Worm (Caenorhabditis elegans) whole organism, L4 larva: ENCODE results near the gene srh-246.

ENCODE experiments used
- D1046.2 ChIP-seq: fragments of 200-800 bp; sonication (Bioruptor generic); IDR thresholded peaks from 2 replicates; pipeline ENCODE4 v1.3.6; 2022; ENCODE audit warnings: missing genetic modification characterization, missing compliant biosample characterization
- F37D6.2 ChIP-seq: sonication (generic microtip); optimal IDR thresholded peaks from 2 replicates; lab custom pipeline; 2016; ENCODE audit warnings: mild to moderate bottlenecking, missing genetic modification characterization, missing compliant biosample characterization
- F44E2.7 ChIP-seq: fragments of 200-800 bp; sonication (Bioruptor generic); IDR thresholded peaks from 2 replicates; pipeline ENCODE4 v2.1.2; 2022; ENCODE audit warnings: missing genetic modification characterization, missing compliant biosample characterization
- F49E8.2 ChIP-seq: sonication (generic microtip); optimal IDR thresholded peaks from 2 replicates; lab custom pipeline; 2016; ENCODE audit warnings: missing compliant biosample characterization, mild to moderate bottlenecking, missing genetic modification characterization, borderline replicate concordance
- R02D3.7 ChIP-seq: fragments of 150-350 bp; sonication (generic microtip); optimal IDR thresholded peaks from 3 replicates; lab custom pipeline; 2014; ENCODE audit warnings: missing biosample characterization, missing genetic modification characterization
- T26A8.4 ChIP-seq: fragments of 200-800 bp; sonication (Bioruptor generic); IDR thresholded peaks from 2 replicates; pipeline ENCODE4 v1.3.6; 2022; ENCODE audit warnings: missing genetic modification characterization, missing compliant biosample characterization
- Y105C5A.15 ChIP-seq: fragments of 200-800 bp; sonication (Bioruptor generic); IDR thresholded peaks from 2 replicates; pipeline ENCODE4 v1.3.6; 2022; ENCODE audit warnings: missing genetic modification characterization, missing compliant biosample characterization
- Y48G9A.11 ChIP-seq: fragments of 200-800 bp; sonication (Bioruptor generic); IDR thresholded peaks from 2 replicates; pipeline ENCODE4 v1.3.6; 2022; ENCODE audit warnings: missing genetic modification reagents, missing genetic modification characterization, missing compliant biosample characterization
- Y75B8A.6 ChIP-seq: fragments of 200-800 bp; sonication (Bioruptor generic); IDR thresholded peaks from 2 replicates; pipeline ENCODE4 v1.3.6; 2022; ENCODE audit warnings: missing genetic modification reagents, missing genetic modification characterization, missing compliant biosample characterization
- ama-1 ChIP-seq: fragments of 150-350 bp; optimal IDR thresholded peaks from 2 replicates; lab custom pipeline; 2014; ENCODE audit warnings: inconsistent platforms, mixed read lengths
- ceh-32 ChIP-seq: sonication (generic microtip); optimal IDR thresholded peaks from 2 replicates; lab custom pipeline; 2016; ENCODE audit warnings: mild to moderate bottlenecking, missing genetic modification characterization, missing compliant biosample characterization; ENCODE audit not compliant: poor library complexity
- ceh-44 ChIP-seq: fragments of 200-800 bp; sonication (Bioruptor generic); IDR thresholded peaks from 2 replicates; pipeline ENCODE4 v1.3.6; 2022; ENCODE audit warnings: missing genetic modification reagents, missing genetic modification characterization, missing compliant biosample characterization
- ceh-62 ChIP-seq: sonication (generic microtip); optimal IDR thresholded peaks from 2 replicates; lab custom pipeline; 2017; ENCODE audit warnings: missing biosample characterization, missing genetic modification characterization
- ceh-82 ChIP-seq: sonication (generic microtip); optimal IDR thresholded peaks from 2 replicates; lab custom pipeline; 2017; ENCODE audit warnings: missing biosample characterization, missing genetic modification characterization
- dmd-9 ChIP-seq: fragments of 200-800 bp; sonication (Bioruptor generic); IDR thresholded peaks from 2 replicates; pipeline ENCODE4 v1.3.6; 2022; ENCODE audit warnings: missing genetic modification reagents, missing genetic modification characterization, missing compliant biosample characterization
- dve-1 ChIP-seq: sonication (generic microtip); optimal IDR thresholded peaks from 2 replicates; lab custom pipeline; 2017; ENCODE audit warnings: antibody characterized with exemption, mild to moderate bottlenecking, missing genetic modification characterization, missing compliant biosample characterization; ENCODE audit not compliant: insufficient read depth
- egl-43 ChIP-seq: fragments of 200-800 bp; sonication (Bioruptor generic); IDR thresholded peaks from 2 replicates; pipeline ENCODE4 v1.3.6; 2022; ENCODE audit warnings: missing genetic modification reagents, missing genetic modification characterization, missing compliant biosample characterization
- fos-1 ChIP-seq: fragments of 150-350 bp; optimal IDR thresholded peaks from 2 replicates; lab custom pipeline; 2014; ENCODE audit warnings: missing biosample characterization, missing genetic modification characterization
- gei-8 ChIP-seq: fragments of 200-800 bp; sonication (Bioruptor generic); optimal IDR thresholded peaks from 2 replicates; lab custom pipeline; 2018; ENCODE audit warnings: mild to moderate bottlenecking, missing genetic modification characterization, missing compliant biosample characterization
- hlh-30 ChIP-seq: sonication (generic microtip); optimal IDR thresholded peaks from 2 replicates; lab custom pipeline; 2017; ENCODE audit warnings: antibody characterized with exemption, mild to moderate bottlenecking, missing genetic modification characterization, missing compliant biosample characterization; ENCODE audit not compliant: insufficient read depth
- hmg-1.1 ChIP-seq: fragments of 200-800 bp; sonication (Bioruptor generic); IDR thresholded peaks from 2 replicates; pipeline ENCODE4 v1.3.6; 2022; ENCODE audit warnings: missing genetic modification reagents, missing genetic modification characterization, missing compliant biosample characterization
- lin-15B ChIP-seq: fragments of 150-350 bp; sonication (generic microtip); optimal IDR thresholded peaks from 3 replicates; lab custom pipeline; 2014; ENCODE audit warnings: missing biosample characterization, missing genetic modification characterization
- madf-5 ChIP-seq, 2 experiments: fragments of 200-800 bp; sonication (Bioruptor generic); IDR thresholded peaks; 2 replicates each; pipeline ENCODE4 v1.3.6; 2022; ENCODE audit warnings: missing compliant biosample characterization in 2 of 2, missing genetic modification characterization in 2 of 2
- mxl-2 ChIP-seq: fragments of 200-800 bp; sonication (Bioruptor generic); conservative IDR thresholded peaks from 2 replicates; pipeline ENCODE4 v1.3.6; 2022; ENCODE audit warnings: missing genetic modification reagents, missing genetic modification characterization, missing compliant biosample characterization
- nhr-11 ChIP-seq: fragments of 150-350 bp; optimal IDR thresholded peaks from 2 replicates; lab custom pipeline; 2014; ENCODE audit warnings: missing biosample characterization, missing genetic modification characterization
- nhr-111 ChIP-seq: fragments of 200-800 bp; sonication (Bioruptor generic); optimal IDR thresholded peaks from 2 replicates; lab custom pipeline; 2018; ENCODE audit warnings: mild to moderate bottlenecking, missing genetic modification characterization, missing compliant biosample characterization
- pha-4 ChIP-seq, 2 experiments: fragments of 150-350 bp in 1 of 2; fragments of 200-800 bp in 1 of 2; sonication (Bioruptor generic) in 1 of 2; IDR thresholded peaks in 1 of 2; optimal IDR thresholded peaks in 1 of 2; 2 replicates each; pipeline versions ENCODE4 v1.3.6 to Lab custom; 2014 to 2022; ENCODE audit warnings: missing genetic modification characterization in 2 of 2, missing genetic modification reagents in 2 of 2, missing biosample characterization in 1 of 2, missing compliant biosample characterization in 1 of 2
- pqm-1 ChIP-seq: sonication (generic microtip); optimal IDR thresholded peaks from 2 replicates; lab custom pipeline; 2017; ENCODE audit warnings: missing biosample characterization, missing genetic modification characterization
- saeg-2 ChIP-seq: fragments of 200-800 bp; sonication (Bioruptor generic); IDR thresholded peaks from 2 replicates; pipeline ENCODE4 v1.3.6; 2022; ENCODE audit warnings: missing genetic modification reagents, missing genetic modification characterization, missing compliant biosample characterization
- snpc-4 ChIP-seq: fragments of 150-350 bp; optimal IDR thresholded peaks from 2 replicates; lab custom pipeline; 2014; ENCODE audit warnings: missing biosample characterization, missing genetic modification characterization
- spr-3 ChIP-seq: fragments of 200-800 bp; sonication (Bioruptor generic); optimal IDR thresholded peaks from 2 replicates; lab custom pipeline; 2018; ENCODE audit warnings: mild to moderate bottlenecking, missing genetic modification characterization, missing compliant biosample characterization
- unc-130 ChIP-seq: sonication (generic microtip); optimal IDR thresholded peaks from 2 replicates; lab custom pipeline; 2016; ENCODE audit warnings: missing genetic modification reagents, missing genetic modification characterization, missing compliant biosample characterization
- unc-62 ChIP-seq, 3 experiments: fragments of 150-350 bp in 1 of 3; sonication (generic microtip); optimal IDR thresholded peaks in 2 of 3; peaks in 1 of 3; 1 replicate in 1 of 3; 2 replicates in 2 of 3; lab custom pipeline; 2014 to 2017; ENCODE audit warnings: missing biosample characterization in 3 of 3, missing genetic modification characterization in 3 of 3, missing genetic modification reagents in 3 of 3, missing genotype in 1 of 3
- zfp-3 ChIP-seq: fragments of 200-800 bp; sonication (Bioruptor generic); conservative IDR thresholded peaks from 2 replicates; pipeline ENCODE4 v1.3.6; 2022; ENCODE audit warnings: missing genetic modification reagents, missing genetic modification characterization, missing compliant biosample characterization
- zip-2 ChIP-seq: fragments of 150-350 bp; optimal IDR thresholded peaks from 2 replicates; lab custom pipeline; 2014; ENCODE audit warnings: missing biosample characterization, missing genetic modification characterization

srh-246 gene

DNA sequence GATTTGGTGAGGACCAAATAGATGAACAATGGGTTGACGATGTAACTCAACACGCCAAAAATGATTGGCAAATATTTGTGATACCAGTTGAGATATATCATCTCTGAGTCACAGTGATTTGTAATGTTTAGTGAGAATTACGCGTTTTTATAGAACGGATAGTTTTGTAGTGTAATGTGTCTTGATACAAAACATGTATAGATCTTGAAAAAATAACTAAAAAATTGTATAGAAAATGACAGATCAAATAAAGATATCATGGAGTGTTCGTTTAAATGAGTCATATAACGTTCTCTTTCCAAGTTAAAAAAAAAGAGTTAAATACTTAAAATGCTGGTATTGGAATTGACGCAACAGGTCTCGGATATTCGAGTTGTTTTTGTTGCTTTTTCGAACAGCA is 3.2 kb downstream of the srh-246 start, which contains the start of gene srj-6:
Gene srj-6 (minus strand): TSS at position 101 of the 400 bp plus-strand sequence.
- TF ChIP-seq Y48G9A.11 (GFP tag; lab: Robert Waterston, UW) = no peak
- no peak for TF ChIP-seq D1046.2 (GFP tag; lab: Robert Waterston, UW)
- TF ChIP-seq saeg-2 = no peak
- no peak for TF ChIP-seq hmg-1.1 (GFP tag; lab: Robert Waterston, UW)
- TF ChIP-seq zip-2 = no peak
- no peak for TF ChIP-seq R02D3.7 (tag; lab: Kevin White, UChicago)
- TF ChIP-seq F37D6.2 (tag; lab: Kevin White, UChicago) = no peak
- TF ChIP-seq pqm-1 (tag; lab: Kevin White, UChicago) = no peak
- TF ChIP-seq madf-5 (GFP tag; IDR thresholded peaks at IDR 0.05; lab: Robert Waterston, UW) = no peak
- TF ChIP-seq unc-130 (GFP tag; lab: Kevin White, UChicago) = no peak

- TF ChIP-seq spr-3 (GFP tag; lab: Kevin White, UChicago) (no peak), ceh-44 (GFP tag; lab: Robert Waterston, UW) (no peak), hlh-30 (no peak), ama-1 (lab: Kevin White, UChicago) (no peak), pqm-1 (tag; lab: Kevin White, UChicago) (no peak), nhr-11 (no peak), gei-8 (GFP tag; lab: Kevin White, UChicago) (no peak), ceh-32 (tag; lab: Kevin White, UChicago) (no peak), T26A8.4 (GFP tag; lab: Robert Waterston, UW) (no peak), zfp-3 (no peak), pha-4 (GFP tag; IDR thresholded peaks at IDR 0.05; lab: Robert Waterston, UW) (no peak), pha-4 (tag; optimal IDR thresholded peaks at IDR 0.05; lab: Kevin White, UChicago) (no peak), dmd-9 (GFP tag; lab: Robert Waterston, UW) (no peak), unc-130 (GFP tag; lab: Kevin White, UChicago) (no peak), hmg-1.1 (GFP tag; lab: Robert Waterston, UW) (no peak), egl-43 (no peak), ceh-62 (tag; lab: Kevin White, UChicago) (no peak), F49E8.2 (tag; lab: Kevin White, UChicago) (no peak)
Observed at ce11 chrV:652940-653339, 4.6 kb downstream of the srh-246 start, which contains the start of gene srj-5. TSS of gene srj-5 (minus strand) at chrV:653040.

- no peak for TF ChIP-seq T26A8.4 (GFP tag; lab: Robert Waterston, UW)
- TF ChIP-seq nhr-111 (GFP tag; lab: Kevin White, UChicago) = no peak
- no peak for TF ChIP-seq snpc-4
- TF ChIP-seq Y105C5A.15 (GFP tag; lab: Robert Waterston, UW) = no peak
- no peak for TF ChIP-seq mxl-2
- TF ChIP-seq ama-1 (lab: Kevin White, UChicago) = no peak
- TF ChIP-seq egl-43 = no peak
- no peak for TF ChIP-seq F44E2.7 (GFP tag; lab: Robert Waterston, UW)
- no peak for TF ChIP-seq dve-1 (tag; lab: Kevin White, UChicago)
- TF ChIP-seq lin-15B = no peak
- TF ChIP-seq unc-62 (GFP tag; optimal IDR thresholded peaks at IDR 0.05 in 1 of 2; lab: Kevin White, UChicago) = no peak
- TF ChIP-seq unc-62 (tag; optimal IDR thresholded peaks at IDR 0.05; lab: Kevin White, UChicago) = no peak
- TF ChIP-seq fos-1 (tag; lab: Kevin White, UChicago) = no peak
- no peak for TF ChIP-seq ceh-32 (tag; lab: Kevin White, UChicago)
- TF ChIP-seq ceh-82 (tag; lab: Kevin White, UChicago) = no peak
- no peak for TF ChIP-seq Y75B8A.6 (GFP tag; lab: Robert Waterston, UW)
- no peak for TF ChIP-seq gei-8 (GFP tag; lab: Kevin White, UChicago)
- TF ChIP-seq pqm-1 (tag; lab: Kevin White, UChicago) = no peak
Observed at ce11 chrV:646888-647287, 10.7 kb downstream of the srh-246 start, which contains the start of gene ugt-42. TSS of gene ugt-42 (plus strand) at chrV:647188.
